Worm (Caenorhabditis elegans) whole organism, mixed stage, embryonic: ENCODE data around the gene srsx-39.

Source experiments
- M03D4.4 ChIP-seq: sonication (generic microtip); optimal IDR thresholded peaks from 2 replicates; lab custom pipeline; 2017; ENCODE audit warnings: mild to moderate bottlenecking, missing genetic modification characterization, missing compliant biosample characterization
- bed-3 ChIP-seq: fragments of 200-800 bp; sonication (Bioruptor generic); optimal IDR thresholded peaks from 3 replicates; lab custom pipeline; 2018; ENCODE audit warnings: mild to moderate bottlenecking, missing genetic modification characterization, moderate library complexity, missing compliant biosample characterization
- blmp-1 ChIP-seq: fragments of 150-350 bp; optimal IDR thresholded peaks from 2 replicates; lab custom pipeline; 2014; ENCODE audit warnings: missing biosample characterization, missing genetic modification characterization
- ceh-39 ChIP-seq: fragments of 150-350 bp; optimal IDR thresholded peaks from 2 replicates; lab custom pipeline; 2014; ENCODE audit warnings: missing biosample characterization, missing genetic modification characterization
- ceh-43 ChIP-seq: fragments of 200-800 bp; sonication (Bioruptor generic); optimal IDR thresholded peaks from 2 replicates; lab custom pipeline; 2018; ENCODE audit warnings: mild to moderate bottlenecking, missing genetic modification characterization, moderate library complexity, missing compliant biosample characterization
- ceh-83 ChIP-seq: fragments of 200-800 bp; sonication (Bioruptor generic); optimal IDR thresholded peaks from 2 replicates; lab custom pipeline; 2018; ENCODE audit warnings: mild to moderate bottlenecking, missing genetic modification characterization, missing compliant biosample characterization
- ces-1 ChIP-seq: fragments of 150-350 bp; optimal IDR thresholded peaks from 2 replicates; lab custom pipeline; 2014; ENCODE audit warnings: missing biosample characterization, missing genetic modification reagents, missing genetic modification characterization
- cnd-1 ChIP-seq: fragments of 200-800 bp; sonication (Bioruptor generic); optimal IDR thresholded peaks from 2 replicates; lab custom pipeline; 2018; ENCODE audit warnings: mild to moderate bottlenecking, missing genetic modification characterization, missing compliant biosample characterization
- drap-1 ChIP-seq: fragments of 200-800 bp; sonication (Bioruptor generic); optimal IDR thresholded peaks from 3 replicates; lab custom pipeline; 2018; ENCODE audit warnings: mild to moderate bottlenecking, missing genetic modification characterization, missing compliant biosample characterization
- elt-1 ChIP-seq: sonication (generic microtip); optimal IDR thresholded peaks from 2 replicates; lab custom pipeline; 2017; ENCODE audit warnings: missing genetic modification characterization, mild to moderate bottlenecking, missing compliant biosample characterization, antibody characterized with exemption, moderate library complexity, borderline replicate concordance; ENCODE audit not compliant: insufficient read depth
- elt-3 ChIP-seq: fragments of 150-350 bp; optimal IDR thresholded peaks from 2 replicates; lab custom pipeline; 2014; ENCODE audit warnings: missing biosample characterization, missing genetic modification characterization
- flh-1 ChIP-seq: fragments of 200-800 bp; sonication (Bioruptor generic); optimal IDR thresholded peaks from 2 replicates; lab custom pipeline; 2018; ENCODE audit warnings: mild to moderate bottlenecking, missing genetic modification characterization, moderate library complexity, missing compliant biosample characterization
- ham-2 ChIP-seq: fragments of 200-800 bp; sonication (Bioruptor generic); optimal IDR thresholded peaks from 2 replicates; lab custom pipeline; 2018; ENCODE audit warnings: mild to moderate bottlenecking, missing genetic modification characterization, missing compliant biosample characterization
- hlh-1 ChIP-seq: fragments of 150-350 bp; optimal IDR thresholded peaks from 2 replicates; lab custom pipeline; 2014; ENCODE audit warnings: missing biosample characterization, missing genetic modification reagents, missing genetic modification characterization
- lin-13 ChIP-seq: fragments of 150-350 bp; optimal IDR thresholded peaks from 2 replicates; lab custom pipeline; 2014; ENCODE audit warnings: missing biosample characterization, missing genetic modification characterization
- lin-32 ChIP-seq: fragments of 200-800 bp; sonication (Bioruptor generic); optimal IDR thresholded peaks from 2 replicates; lab custom pipeline; 2018; ENCODE audit warnings: mild to moderate bottlenecking, missing genetic modification characterization, missing compliant biosample characterization
- lsy-2 ChIP-seq: fragments of 150-350 bp; optimal IDR thresholded peaks from 2 replicates; lab custom pipeline; 2014; ENCODE audit warnings: missing biosample characterization, missing genetic modification characterization
- mab-5 ChIP-seq: fragments of 150-350 bp; optimal IDR thresholded peaks from 2 replicates; lab custom pipeline; 2014; ENCODE audit warnings: missing biosample characterization, missing genetic modification characterization
- mep-1 ChIP-seq: fragments of 150-350 bp; optimal IDR thresholded peaks from 2 replicates; lab custom pipeline; 2017; ENCODE audit warnings: missing biosample characterization, missing genetic modification reagents, missing genetic modification characterization, inconsistent platforms
- mls-2 ChIP-seq: sonication (generic microtip); optimal IDR thresholded peaks from 2 replicates; lab custom pipeline; 2016; ENCODE audit warnings: mild to moderate bottlenecking, missing genetic modification characterization, moderate library complexity, missing compliant biosample characterization
- nhr-12 ChIP-seq: fragments of 150-350 bp; optimal IDR thresholded peaks from 2 replicates; lab custom pipeline; 2014; ENCODE audit warnings: missing biosample characterization, missing genetic modification characterization
- nhr-2 ChIP-seq: fragments of 150-350 bp; optimal IDR thresholded peaks from 2 replicates; lab custom pipeline; 2014; ENCODE audit warnings: missing biosample characterization, missing genetic modification characterization
- nhr-237 ChIP-seq: fragments of 150-350 bp; optimal IDR thresholded peaks from 2 replicates; lab custom pipeline; 2014; ENCODE audit warnings: missing biosample characterization, missing genetic modification characterization
- nhr-28 ChIP-seq: fragments of 150-350 bp; optimal IDR thresholded peaks from 2 replicates; lab custom pipeline; 2014; ENCODE audit warnings: missing biosample characterization, missing genetic modification characterization
- nhr-76 ChIP-seq: sonication (generic microtip); optimal IDR thresholded peaks from 2 replicates; lab custom pipeline; 2017; ENCODE audit warnings: missing biosample characterization, missing genetic modification characterization
- pha-4 ChIP-seq: fragments of 150-350 bp; optimal IDR thresholded peaks from 2 replicates; lab custom pipeline; 2018; ENCODE audit warnings: missing biosample characterization, missing genetic modification reagents, missing genetic modification characterization
- sptf-1 ChIP-seq: sonication (generic microtip); optimal IDR thresholded peaks from 2 replicates; lab custom pipeline; 2017; ENCODE audit warnings: mild to moderate bottlenecking, missing genetic modification characterization, moderate library complexity, missing compliant biosample characterization
- tbx-8 ChIP-seq: fragments of 200-800 bp; sonication (Bioruptor generic); optimal IDR thresholded peaks from 2 replicates; lab custom pipeline; 2018; ENCODE audit warnings: mild to moderate bottlenecking, missing genetic modification characterization, moderate library complexity, missing compliant biosample characterization
- unc-120 ChIP-seq: sonication (generic microtip); optimal IDR thresholded peaks from 2 replicates; lab custom pipeline; 2017; ENCODE audit warnings: missing genetic modification characterization, missing compliant biosample characterization; ENCODE audit not compliant: poor library complexity, severe bottlenecking
- unc-62 ChIP-seq: fragments of 150-350 bp; optimal IDR thresholded peaks from 2 replicates; lab custom pipeline; 2014; ENCODE audit warnings: missing biosample characterization, missing genetic modification reagents, missing genetic modification characterization
- zip-8 ChIP-seq: fragments of 150-350 bp; optimal IDR thresholded peaks from 2 replicates; lab custom pipeline; 2014; ENCODE audit warnings: missing biosample characterization, missing genetic modification characterization

The srsx-39 gene

ce11 chrV:15274757-15275156 is 18.2 kb upstream of the srsx-39 start, which contains the start of gene srw-16:
TSS of gene srw-16 (minus strand) at chrV:15274857.
- TF ChIP-seq lin-13 (no peak), unc-62 (no peak), drap-1 (GFP tag; lab: Kevin White, UChicago) (no peak), mls-2 (tag; lab: Kevin White, UChicago) (no peak), nhr-76 (tag; lab: Kevin White, UChicago) (no peak), pha-4 (tag; lab: Kevin White, UChicago) (no peak), zip-8 (tag; lab: Kevin White, UChicago) (no peak), ceh-43 (no peak), lin-32 (GFP tag; lab: Kevin White, UChicago) (no peak), bed-3 (GFP tag; lab: Kevin White, UChicago) (no peak)

DNA sequence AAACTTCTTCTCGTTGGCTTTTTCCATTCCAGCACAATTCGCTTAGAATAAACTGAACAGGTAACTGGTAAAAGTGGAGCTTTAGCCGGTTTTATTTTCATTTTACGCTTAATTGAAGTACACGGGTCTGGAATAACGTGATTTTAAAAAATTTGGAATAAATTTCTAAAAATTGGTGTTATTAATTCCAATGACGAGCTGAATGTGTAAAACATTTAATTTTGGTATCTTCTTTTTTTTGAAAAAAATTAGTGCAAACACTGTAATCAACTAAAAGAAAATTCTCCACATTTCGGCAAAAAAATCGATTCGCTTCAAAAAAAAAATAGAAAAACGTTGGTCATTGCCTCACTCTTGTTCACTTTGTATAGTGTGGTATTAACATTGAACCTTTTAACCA is 15.7 kb upstream of the srsx-39 start, which contains the start of gene T10H4.4:
T10H4.4 (minus strand) TSS at position 101 of the 400 bp plus-strand sequence.
- TF ChIP-seq sptf-1 (tag; lab: Kevin White, UChicago) (no peak), mep-1 (tag; lab: Kevin White, UChicago) (no peak), flh-1 (no peak), ceh-43 (no peak), lin-32 (GFP tag; lab: Kevin White, UChicago) (no peak)
- TF ChIP-seq, all 35 proteins: peak for 0

- TF ChIP-seq nhr-12 (tag; lab: Kevin White, UChicago) (no peak), ceh-43 (no peak), mab-5 (no peak), elt-3 (tag; lab: Kevin White, UChicago) (no peak), lin-32 (GFP tag; lab: Kevin White, UChicago) (no peak), M03D4.4 (tag; lab: Kevin White, UChicago) (no peak), ham-2 (GFP tag; lab: Kevin White, UChicago) (no peak), sptf-1 (tag; lab: Kevin White, UChicago) (no peak), nhr-76 (tag; lab: Kevin White, UChicago) (no peak), cnd-1 (tag; lab: Kevin White, UChicago) (no peak)
Measured at ce11 chrV:15268302-15268701, 11.7 kb upstream of the srsx-39 start, which contains the start of gene srw-22. TSS of gene srw-22 (plus strand) at chrV:15268602.

ce11 chrV:15267405-15267804 is 10.8 kb upstream of the srsx-39 start, which contains the start of gene T10H4.13:
TSS of gene T10H4.13 (minus strand) at chrV:15267505.
- TF ChIP-seq blmp-1 (tag; lab: Kevin White, UChicago): no peak
- no peak for TF ChIP-seq mab-5
- no peak for TF ChIP-seq tbx-8
- TF ChIP-seq nhr-28 (tag; lab: Kevin White, UChicago): no peak
- no peak for TF ChIP-seq ceh-39 (tag; lab: Kevin White, UChicago)
- no peak for TF ChIP-seq ces-1 (GFP tag; lab: Kevin White, UChicago)
- TF ChIP-seq ceh-43: no peak
- no peak for TF ChIP-seq unc-120
- no peak for TF ChIP-seq M03D4.4 (tag; lab: Kevin White, UChicago)
- TF ChIP-seq lsy-2 (tag; lab: Kevin White, UChicago): no peak
- no peak for TF ChIP-seq unc-62
- TF ChIP-seq, all 35 proteins: peak for 0

DNA sequence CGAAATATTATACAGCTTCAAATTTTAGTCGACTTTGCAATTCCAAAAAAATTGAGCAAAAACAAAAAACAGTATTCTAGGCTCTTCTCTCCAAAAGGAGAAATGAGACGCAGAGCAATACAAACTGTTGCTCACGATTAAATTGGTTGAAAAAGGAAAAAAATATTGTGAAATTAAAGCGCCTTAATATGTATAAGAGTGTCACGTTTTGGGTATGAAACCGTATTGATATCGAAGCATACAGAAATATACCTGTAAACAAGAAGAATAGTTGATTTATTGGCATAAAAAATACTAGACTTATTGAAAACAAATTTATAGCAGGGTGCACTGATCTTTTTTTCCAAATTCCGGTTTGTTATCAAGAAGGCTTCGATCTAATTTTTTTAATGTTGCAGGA is 9.2 kb upstream of the srsx-39 start, which contains the start of gene M01B2.13:
M01B2.13 (minus strand) TSS at position 101 of the 400 bp plus-strand sequence.
- no peak for TF ChIP-seq flh-1
- no peak for TF ChIP-seq nhr-2 (tag; lab: Kevin White, UChicago)
- TF ChIP-seq lsy-2 (tag; lab: Kevin White, UChicago): no peak
- TF ChIP-seq cnd-1 (tag; lab: Kevin White, UChicago): no peak
- no peak for TF ChIP-seq pha-4 (tag; lab: Kevin White, UChicago)
- no peak for TF ChIP-seq bed-3 (GFP tag; lab: Kevin White, UChicago)
- TF ChIP-seq hlh-1: no peak

DNA sequence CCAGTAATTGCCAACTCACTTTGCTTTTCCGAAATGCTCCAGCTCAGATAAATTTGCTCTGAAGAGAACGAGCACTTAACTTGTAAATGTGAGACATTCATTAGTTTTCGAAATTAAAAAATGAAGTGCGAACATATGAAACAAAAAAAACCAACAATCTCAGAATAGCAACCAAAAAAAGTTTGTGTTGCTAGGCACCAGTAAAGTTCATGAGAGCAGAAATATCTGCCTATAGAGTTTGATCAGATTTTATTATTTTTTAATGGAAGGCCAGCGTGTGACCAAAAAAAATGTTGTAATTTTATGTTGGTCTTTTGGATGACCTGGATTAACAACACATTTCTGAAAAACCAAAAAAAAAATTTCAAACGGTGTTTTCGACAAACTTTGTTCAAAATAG is 7.6 kb upstream of the srsx-39 start, which contains the start of gene M01B2.12:
M01B2.12 (minus strand) TSS at position 101 of the 400 bp plus-strand sequence.
- no peak for TF ChIP-seq tbx-8
- TF ChIP-seq sptf-1 (tag; lab: Kevin White, UChicago): no peak
- no peak for TF ChIP-seq nhr-237 (tag; lab: Kevin White, UChicago)
- no peak for TF ChIP-seq ceh-43
- TF ChIP-seq cnd-1 (tag; lab: Kevin White, UChicago): no peak
- no peak for TF ChIP-seq lsy-2 (tag; lab: Kevin White, UChicago)
- no peak for TF ChIP-seq zip-8 (tag; lab: Kevin White, UChicago)
- TF ChIP-seq unc-120: no peak
- no peak for TF ChIP-seq ceh-83
- no peak for TF ChIP-seq flh-1
- TF ChIP-seq ces-1 (GFP tag; lab: Kevin White, UChicago): no peak
- no peak for TF ChIP-seq mab-5
- TF ChIP-seq nhr-12 (tag; lab: Kevin White, UChicago): no peak
- no peak for TF ChIP-seq elt-1 (tag; lab: Kevin White, UChicago)
- no peak for TF ChIP-seq blmp-1 (tag; lab: Kevin White, UChicago)
